Worm (Caenorhabditis elegans) whole organism, L4/young adult: Measurements from ENCODE around the gene T20D3.5.

Experiments
- W03F9.2 ChIP-seq: fragments of 150-350 bp; optimal IDR thresholded peaks from 2 replicates; lab custom pipeline; 2014; ENCODE audit warnings: missing biosample characterization, missing genetic modification characterization
- him-1 ChIP-seq: sonication (generic microtip); optimal IDR thresholded peaks from 2 replicates; lab custom pipeline; 2016; ENCODE audit warnings: missing genotype, missing genetic modification reagents, missing genetic modification characterization, missing compliant biosample characterization

- TF ChIP-seq W03F9.2 (tag; lab: Kevin White, UChicago) = no peak
- TF ChIP-seq him-1 = no peak
Measured at ce11 chrIV:9336538-9337090, at the start of gene T20D3.5.
